Fruit fly (Drosophila melanogaster) whole organism, embryonic: ENCODE results near the gene morgue.
A peak's percentile ranks its signal among the peaks of the same experiment; 100 is the strongest.

Source experiments
- Antp ChIP-seq: fragments of 200-800 bp; sonication (Bioruptor generic); optimal IDR thresholded peaks from 3 replicates; lab custom pipeline; 2016; ENCODE audit warnings: missing biosample characterization, missing genetic modification characterization
- Asciz ChIP-seq: fragments of 200-800 bp; sonication (Bioruptor generic); optimal IDR thresholded peaks from 2 replicates; lab custom pipeline; 2017; ENCODE audit warnings: missing biosample characterization, mild to moderate bottlenecking, missing genetic modification characterization, missing genetic modification reagents
- BtbVII ChIP-seq: fragments of 200-800 bp; sonication (Bioruptor generic); optimal IDR thresholded peaks from 3 replicates; lab custom pipeline; 2017; ENCODE audit warnings: missing biosample characterization, mild to moderate bottlenecking, missing genetic modification characterization
- CG10274 ChIP-seq: fragments of 200-800 bp; sonication (Bioruptor generic); optimal IDR thresholded peaks from 3 replicates; lab custom pipeline; 2017; ENCODE audit warnings: missing biosample characterization, mild to moderate bottlenecking, missing genetic modification characterization
- CG13287 ChIP-seq: fragments of 200-800 bp; sonication (Bioruptor generic); IDR thresholded peaks from 2 replicates; pipeline ENCODE4 v1.3.6; 2022; ENCODE audit warnings: missing biosample characterization, missing genetic modification characterization; ENCODE audit not compliant: partially characterized antibody
- CG14014 ChIP-seq: fragments of 200-800 bp; sonication (Bioruptor generic); IDR thresholded peaks from 2 replicates; pipeline ENCODE4 v1.3.6; 2022; ENCODE audit warnings: missing biosample characterization, missing genetic modification characterization
- CG15514 ChIP-seq: fragments of 200-800 bp; sonication (Bioruptor generic); optimal IDR thresholded peaks from 3 replicates; lab custom pipeline; 2017; ENCODE audit warnings: missing biosample characterization, missing genetic modification characterization, mild to moderate bottlenecking, moderate library complexity, missing genetic modification reagents
- CG16815 ChIP-seq: fragments of 200-800 bp; sonication (Bioruptor generic); optimal IDR thresholded peaks from 3 replicates; lab custom pipeline; 2017; ENCODE audit warnings: missing biosample characterization, mild to moderate bottlenecking, missing genetic modification characterization
- CG17385 ChIP-seq: fragments of 200-800 bp; sonication (Bioruptor generic); optimal IDR thresholded peaks from 3 replicates; lab custom pipeline; 2018; ENCODE audit warnings: missing biosample characterization, mild to moderate bottlenecking, missing genetic modification characterization
- CG17829 ChIP-seq: fragments of 200-800 bp; optimal IDR thresholded peaks from 2 replicates; lab custom pipeline; 2019; ENCODE audit warnings: missing biosample characterization, mild to moderate bottlenecking, missing genetic modification characterization, moderate library complexity
- CG30020 ChIP-seq: fragments of 200-800 bp; optimal IDR thresholded peaks from 2 replicates; lab custom pipeline; 2019; ENCODE audit warnings: missing biosample characterization, mild to moderate bottlenecking, missing genetic modification characterization, moderate library complexity
- CG32767 ChIP-seq: fragments of 200-800 bp; sonication (Bioruptor generic); IDR thresholded peaks from 2 replicates; pipeline ENCODE4 v1.3.6; 2022; ENCODE audit warnings: missing biosample characterization, missing genetic modification characterization
- CG34376 ChIP-seq: fragments of 200-800 bp; sonication (Bioruptor generic); optimal IDR thresholded peaks from 2 replicates; lab custom pipeline; 2018; ENCODE audit warnings: missing biosample characterization, mild to moderate bottlenecking, missing genetic modification characterization
- CG6765 ChIP-seq: fragments of 200-800 bp; sonication (Bioruptor generic); optimal IDR thresholded peaks from 3 replicates; lab custom pipeline; 2017; ENCODE audit warnings: missing biosample characterization, mild to moderate bottlenecking, missing genetic modification characterization
- CG6854 ChIP-seq: fragments of 200-800 bp; sonication (Bioruptor generic); optimal IDR thresholded peaks from 3 replicates; lab custom pipeline; 2017; ENCODE audit warnings: missing biosample characterization, mild to moderate bottlenecking, missing genetic modification characterization
- CG7271 ChIP-seq: fragments of 200-800 bp; sonication (Bioruptor generic); optimal IDR thresholded peaks from 2 replicates; lab custom pipeline; 2018; ENCODE audit warnings: missing biosample characterization, mild to moderate bottlenecking, missing genetic modification characterization, moderate library complexity
- CG9727 ChIP-seq: fragments of 200-800 bp; sonication (Bioruptor generic); optimal IDR thresholded peaks from 3 replicates; lab custom pipeline; 2017; ENCODE audit warnings: missing biosample characterization, mild to moderate bottlenecking, missing genetic modification characterization
- CG9932 ChIP-seq: fragments of 200-800 bp; sonication (Bioruptor generic); IDR thresholded peaks from 2 replicates; pipeline ENCODE4 v1.3.6; 2022; ENCODE audit warnings: missing biosample characterization, missing genetic modification characterization
- Camta ChIP-seq: fragments of 200-800 bp; sonication (Bioruptor generic); optimal IDR thresholded peaks from 2 replicates; lab custom pipeline; 2016; ENCODE audit warnings: missing biosample characterization, missing genetic modification characterization
- Dll ChIP-seq: fragments of 200-800 bp; sonication (Bioruptor generic); IDR thresholded peaks from 4 replicates; pipeline ENCODE4 v1.3.6; 2022; ENCODE audit warnings: missing biosample characterization, missing genetic modification characterization; ENCODE audit not compliant: partially characterized antibody
- Ets97D ChIP-seq: fragments of 200-800 bp; sonication (Bioruptor generic); optimal IDR thresholded peaks from 3 replicates; lab custom pipeline; 2016; ENCODE audit warnings: missing biosample characterization, missing genetic modification characterization
- Fer1 ChIP-seq: fragments of 200-800 bp; sonication (Bioruptor generic); optimal IDR thresholded peaks from 2 replicates; lab custom pipeline; 2017; ENCODE audit warnings: missing biosample characterization, mild to moderate bottlenecking, missing genetic modification characterization
- Fer3 ChIP-seq: fragments of 200-800 bp; sonication (Bioruptor generic); optimal IDR thresholded peaks from 2 replicates; lab custom pipeline; 2018; ENCODE audit warnings: missing biosample characterization, mild to moderate bottlenecking, missing genetic modification characterization, moderate library complexity
- H15 ChIP-seq: fragments of 200-800 bp; sonication (Bioruptor generic); IDR thresholded peaks from 3 replicates; pipeline ENCODE4 v1.3.6; 2022; ENCODE audit warnings: missing biosample characterization, missing genetic modification characterization
- Hmr ChIP-seq: fragments of 200-800 bp; sonication (Bioruptor generic); optimal IDR thresholded peaks from 3 replicates; lab custom pipeline; 2017; ENCODE audit warnings: mild to moderate bottlenecking, missing biosample characterization, missing genetic modification reagents, missing genetic modification characterization
- Hr3 ChIP-seq: fragments of 200-800 bp; sonication (Bioruptor generic); optimal IDR thresholded peaks from 3 replicates; lab custom pipeline; 2016; ENCODE audit warnings: missing biosample characterization, missing genetic modification characterization
- Hsf ChIP-seq: fragments of 200-800 bp; sonication (Bioruptor generic); optimal IDR thresholded peaks from 3 replicates; lab custom pipeline; 2016; ENCODE audit warnings: missing biosample characterization, missing genetic modification characterization
- NC2α ChIP-seq: fragments of 200-800 bp; sonication (Bioruptor generic); optimal IDR thresholded peaks from 2 replicates; lab custom pipeline; 2016; ENCODE audit warnings: missing biosample characterization, missing genetic modification characterization
- PHDP ChIP-seq: fragments of 200-800 bp; sonication (Bioruptor generic); optimal IDR thresholded peaks from 3 replicates; lab custom pipeline; 2018; ENCODE audit warnings: missing biosample characterization, mild to moderate bottlenecking, missing genetic modification characterization, moderate library complexity
- Pdp1 ChIP-seq, 2 experiments: fragments of 200-800 bp; sonication (Bioruptor generic); optimal IDR thresholded peaks; 3 replicates each; lab custom pipeline; 2016; ENCODE audit warnings: missing biosample characterization in 2 of 2, missing genetic modification characterization in 2 of 2, mild to moderate bottlenecking in 1 of 2, moderate library complexity in 1 of 2
- Sin3A ChIP-seq: fragments of >200 bp; optimal IDR thresholded peaks from 2 replicates; lab custom pipeline; 2018
- aop ChIP-seq: fragments of 200-800 bp; sonication (Bioruptor generic); IDR thresholded peaks from 2 replicates; pipeline ENCODE4 v1.3.6; 2022; ENCODE audit warnings: missing biosample characterization, missing genetic modification characterization
- chm ChIP-seq: fragments of 200-800 bp; sonication (Bioruptor generic); IDR thresholded peaks from 2 replicates; pipeline ENCODE4 v1.3.6; 2022; ENCODE audit warnings: missing biosample characterization, missing genetic modification characterization
- crp ChIP-seq, 2 experiments: fragments of 200-800 bp; sonication (Bioruptor generic); optimal IDR thresholded peaks; 2 replicates in 1 of 2; 3 replicates in 1 of 2; lab custom pipeline; 2017; ENCODE audit warnings: missing biosample characterization in 2 of 2, missing genetic modification characterization in 2 of 2, mild to moderate bottlenecking in 1 of 2, moderate library complexity in 1 of 2
- danr ChIP-seq: fragments of 200-800 bp; sonication (Bioruptor generic); IDR thresholded peaks from 2 replicates; pipeline ENCODE4 v1.3.6; 2022; ENCODE audit warnings: missing biosample characterization, missing genetic modification characterization
- ftz-f1 ChIP-seq: fragments of 200-800 bp; sonication (Bioruptor generic); optimal IDR thresholded peaks from 2 replicates; lab custom pipeline; 2016; ENCODE audit warnings: missing biosample characterization, missing genetic modification characterization
- grn ChIP-seq: fragments of 200-800 bp; sonication (Bioruptor generic); optimal IDR thresholded peaks from 3 replicates; lab custom pipeline; 2017; ENCODE audit warnings: missing biosample characterization, missing genetic modification characterization
- ken ChIP-seq: fragments of 200-800 bp; sonication (Bioruptor generic); IDR thresholded peaks from 3 replicates; pipeline ENCODE4 v1.3.6; 2022; ENCODE audit warnings: missing biosample characterization, missing genetic modification characterization
- maf-S ChIP-seq: fragments of 200-800 bp; sonication (Bioruptor generic); optimal IDR thresholded peaks from 2 replicates; lab custom pipeline; 2016; ENCODE audit warnings: missing biosample characterization, missing genetic modification characterization
- nmo ChIP-seq: fragments of 200-800 bp; sonication (Bioruptor generic); optimal IDR thresholded peaks from 2 replicates; lab custom pipeline; 2018; ENCODE audit warnings: missing biosample characterization, mild to moderate bottlenecking, missing genetic modification characterization, moderate library complexity
- onecut ChIP-seq: fragments of 200-800 bp; sonication (Bioruptor generic); IDR thresholded peaks from 2 replicates; pipeline ENCODE4 v1.3.6; 2022; ENCODE audit warnings: missing biosample characterization, missing genetic modification characterization
- peb ChIP-seq: fragments of 200-800 bp; sonication (Bioruptor generic); IDR thresholded peaks from 2 replicates; pipeline ENCODE4 v1.3.6; 2022; ENCODE audit warnings: missing biosample characterization, missing genetic modification characterization
- psq ChIP-seq: fragments of 200-800 bp; sonication (Bioruptor generic); optimal IDR thresholded peaks from 2 replicates; lab custom pipeline; 2017; ENCODE audit warnings: missing biosample characterization, missing genetic modification characterization
- repo ChIP-seq: fragments of 200-800 bp; sonication (Bioruptor generic); optimal IDR thresholded peaks from 2 replicates; lab custom pipeline; 2016; ENCODE audit warnings: missing biosample characterization, missing genetic modification characterization
- seq ChIP-seq: fragments of 200-800 bp; sonication (Bioruptor generic); IDR thresholded peaks from 2 replicates; pipeline ENCODE4 v1.3.6; 2022; ENCODE audit warnings: missing biosample characterization, missing genetic modification characterization
- stwl ChIP-seq: fragments of 200-800 bp; sonication (Bioruptor generic); optimal IDR thresholded peaks from 3 replicates; lab custom pipeline; 2018; ENCODE audit warnings: missing biosample characterization, mild to moderate bottlenecking, missing genetic modification characterization, moderate library complexity
- tll ChIP-seq, 2 experiments: fragments of 200-800 bp in 1 of 2; fragments of >200 bp in 1 of 2; sonication (Bioruptor generic) in 1 of 2; optimal IDR thresholded peaks; 2 replicates each; lab custom pipeline; 2017 to 2019; ENCODE audit warnings: missing biosample characterization in 2 of 2, missing genetic modification characterization in 2 of 2, mild to moderate bottlenecking in 1 of 2, moderate library complexity in 1 of 2
- toy ChIP-seq: fragments of 200-800 bp; sonication (Bioruptor generic); IDR thresholded peaks from 2 replicates; pipeline ENCODE4 v1.3.6; 2022; ENCODE audit warnings: missing biosample characterization, missing genetic modification characterization
- vvl ChIP-seq: fragments of 200-800 bp; sonication (Bioruptor generic); IDR thresholded peaks from 2 replicates; pipeline ENCODE4 v1.3.6; 2022; ENCODE audit warnings: missing biosample characterization, missing genetic modification characterization
- z ChIP-seq: fragments of 200-800 bp; sonication (Bioruptor generic); IDR thresholded peaks from 3 replicates; pipeline ENCODE4 v1.3.6; 2022; ENCODE audit warnings: missing biosample characterization, missing genetic modification characterization

Gene morgue

dm6 chr2L:4454009-4454689 lies 9.7 kb upstream of the morgue start, which contains the start of the genes Secp43 and ND-B8 (continued):
- no peak for TF ChIP-seq onecut (GFP tag; lab: Robert Waterston, UW)
- TF ChIP-seq danr (GFP tag; lab: Robert Waterston, UW): no peak
- TF ChIP-seq BtbVII: no peak
- peak in 1 of 2 experiments; percentile 58 for TF ChIP-seq crp (GFP tag; optimal IDR thresholded peaks at IDR 0.05; lab: Kevin White, UChicago)
- peak; percentile 37 for TF ChIP-seq nmo (GFP tag; lab: Kevin White, UChicago)
- TF ChIP-seq ken (GFP tag; lab: Robert Waterston, UW): no peak
- TF ChIP-seq Fer3: no peak
- TF ChIP-seq Hr3: no peak
- no peak for TF ChIP-seq repo (GFP tag; lab: Kevin White, UChicago)
- TF ChIP-seq CG15514: peak; percentile 75
- peak; percentile 62 for TF ChIP-seq stwl (tag; lab: Kevin White, UChicago)
- peak; percentile 64 for TF ChIP-seq Sin3A (lab: Kevin White, UChicago)
- no peak for TF ChIP-seq CG7271 (tag; lab: Kevin White, UChicago)
- peak; percentile 82 for TF ChIP-seq CG34376 (GFP tag; lab: Kevin White, UChicago)
- TF ChIP-seq tll (GFP tag; optimal IDR thresholded peaks at IDR 0.05; lab: Kevin White, UChicago): no peak
- no peak for TF ChIP-seq PHDP (tag; lab: Kevin White, UChicago)
- no peak for TF ChIP-seq psq (GFP tag; lab: Kevin White, UChicago)
- TF ChIP-seq CG17829 (tag; lab: Kevin White, UChicago): peak; percentile 15
- peak; percentile 75 for TF ChIP-seq Hmr
- TF ChIP-seq maf-S (GFP tag; lab: Kevin White, UChicago): no peak
- no peak for TF ChIP-seq H15
- TF ChIP-seq Ets97D (GFP tag; lab: Kevin White, UChicago): peak; percentile 81
- TF ChIP-seq CG6854 (GFP tag; lab: Kevin White, UChicago): no peak
- TF ChIP-seq CG10274 (GFP tag; lab: Kevin White, UChicago): no peak
- TF ChIP-seq CG9932: peak; percentile 47; the same call in 1 of the 2 replicates
- no peak for TF ChIP-seq grn (GFP tag; lab: Kevin White, UChicago)
- TF ChIP-seq aop (GFP tag; lab: Robert Waterston, UW): no peak
- 0 out of 2 replicates have a peak, but pooled peaks have one; percentile 45 for TF ChIP-seq chm (GFP tag; lab: Robert Waterston, UW)
- TF ChIP-seq Antp (GFP tag; lab: Kevin White, UChicago): no peak
- TF ChIP-seq CG9727 (GFP tag; lab: Kevin White, UChicago): no peak
- TF ChIP-seq Asciz (GFP tag; lab: Kevin White, UChicago): no peak
- TF ChIP-seq toy (GFP tag; lab: Robert Waterston, UW): no peak
- TF ChIP-seq Fer1 (GFP tag; lab: Kevin White, UChicago): peak; percentile 15
- peak; percentile 77 for TF ChIP-seq Dll (GFP tag; lab: Robert Waterston, UW)
- peak in 1 of 2 experiments; percentile 44 for TF ChIP-seq Pdp1 (GFP tag; optimal IDR thresholded peaks at IDR 0.05; lab: Kevin White, UChicago)
- no peak for TF ChIP-seq CG16815 (GFP tag; lab: Kevin White, UChicago)
- TF ChIP-seq vvl: peak; percentile 57; the same call in 1 of the 2 replicates
- no peak for TF ChIP-seq peb (GFP tag; lab: Robert Waterston, UW)
- TF ChIP-seq ftz-f1 (GFP tag; lab: Kevin White, UChicago): peak; percentile 26
- no peak for TF ChIP-seq CG14014 (GFP tag; lab: Robert Waterston, UW)
- no peak for TF ChIP-seq Hsf
- no peak for TF ChIP-seq seq
- peak; percentile 18 for TF ChIP-seq CG30020 (tag; lab: Kevin White, UChicago)
- TF ChIP-seq CG32767 (GFP tag; lab: Robert Waterston, UW): no peak
- TF ChIP-seq Camta (GFP tag; lab: Kevin White, UChicago): no peak
- TF ChIP-seq CG13287 (GFP tag; lab: Robert Waterston, UW): peak; percentile 82
- TF ChIP-seq NC2α (GFP tag; lab: Kevin White, UChicago): no peak
- TF ChIP-seq z (GFP tag; lab: Robert Waterston, UW): no peak
- no peak for TF ChIP-seq CG17385 (GFP tag; lab: Kevin White, UChicago)
- no peak for TF ChIP-seq CG6765 (GFP tag; lab: Kevin White, UChicago)
